In genomic region chr2L:7916368-7916767, dm6 we compare ENCODE assay signal across 5 fruit fly cellular contexts.
A peak's percentile ranks its signal among the peaks of the same experiment; 100 is the strongest.
TF ChIP-seq lines count a peak whose summit lies in the region.

No protein-coding gene starts in this region.

- TF ChIP-seq CTCF in whole organism, embryonic (GFP tag; optimal IDR thresholded peaks at IDR 0.05; lab: Kevin White, UChicago), result no peak

TF ChIP-seq in whole organism, adult, 20 proteins besides CTCF, POLR2A, EP300 and RAD21:
- peak; percentile 41 for TF ChIP-seq CG7101 (tag; optimal IDR thresholded peaks at IDR 0.05; lab: Kevin White, UChicago)
- TF ChIP-seq CG14711 (tag; optimal IDR thresholded peaks at IDR 0.05; lab: Kevin White, UChicago), result no peak

TF ChIP-seq in whole organism, embryonic, 481 proteins besides CTCF, POLR2A, EP300 and RAD21 (continues in another document):
- TF ChIP-seq CrebB (tag; optimal IDR thresholded peaks at IDR 0.05; lab: Kevin White, UChicago) (peak; percentile 17), Hmx (GFP tag; optimal IDR thresholded peaks at IDR 0.05; lab: Kevin White, UChicago) (no peak), CG7928 (GFP tag; optimal IDR thresholded peaks at IDR 0.05; lab: Kevin White, UChicago) (no peak), CG18011 (GFP tag; optimal IDR thresholded peaks at IDR 0.05; lab: Kevin White, UChicago) (peak; percentile 36), exex (tag; optimal IDR thresholded peaks at IDR 0.05; lab: Kevin White, UChicago) (no peak), CG9727 (GFP tag; optimal IDR thresholded peaks at IDR 0.05; lab: Kevin White, UChicago) (no peak), fd96Cb (tag; optimal IDR thresholded peaks at IDR 0.05; lab: Kevin White, UChicago) (peak; percentile 63), CG34422 (GFP tag; IDR thresholded peaks at IDR 0.05; lab: Robert Waterston, UW) (peak; percentile 79; the same call in 2 of the 3 replicates), Ada2b (GFP tag; IDR thresholded peaks at IDR 0.05; lab: Robert Waterston, UW) (peak; percentile 84), cato (GFP tag; optimal IDR thresholded peaks at IDR 0.05; lab: Kevin White, UChicago; ENCODE audit: borderline replicate concordance) (peak; percentile 49), Gug (GFP tag; IDR thresholded peaks at IDR 0.05; lab: Robert Waterston, UW) (peak; percentile 51; the same call in 2 of the 4 replicates), CG6654 (GFP tag; optimal IDR thresholded peaks at IDR 0.05; lab: Kevin White, UChicago) (no peak), CG8765 (GFP tag; IDR thresholded peaks at IDR 0.05; lab: Robert Waterston, UW) (no peak), bowl (GFP tag; IDR thresholded peaks at IDR 0.05; lab: Robert Waterston, UW) (no peak), Pdp1 (GFP tag; optimal IDR thresholded peaks at IDR 0.05; lab: Kevin White, UChicago) (peak in 1 of 2 experiments; percentile 62), CG3065 (GFP tag; optimal IDR thresholded peaks at IDR 0.05; lab: Kevin White, UChicago) (no peak), dimm (GFP tag; IDR thresholded peaks at IDR 0.05; lab: Robert Waterston, UW) (peak; percentile 46), CG15514 (GFP tag; optimal IDR thresholded peaks at IDR 0.05; lab: Kevin White, UChicago) (peak; percentile 2), CG13894 (tag; optimal IDR thresholded peaks at IDR 0.05; lab: Kevin White, UChicago) (no peak), CG6254 (GFP tag; optimal IDR thresholded peaks at IDR 0.05; lab: Kevin White, UChicago) (no peak), z (GFP tag; IDR thresholded peaks at IDR 0.05; lab: Robert Waterston, UW) (peak; percentile 57; the same call in 2 of the 3 replicates), CG10565 (GFP tag; optimal IDR thresholded peaks at IDR 0.05; lab: Kevin White, UChicago) (no peak)

TF ChIP-seq in whole organism, prepupa, 60 proteins besides CTCF, POLR2A, EP300 and RAD21 (continues in another document):
- TF ChIP-seq CG4318 (GFP tag; optimal IDR thresholded peaks at IDR 0.05; lab: Kevin White, UChicago) (peak; percentile 76), esn (GFP tag; optimal IDR thresholded peaks at IDR 0.05; lab: Kevin White, UChicago) (peak; percentile 95), Eip78C (GFP tag; lab: Kevin White, UChicago) (peak; percentile 94), CG6163 (GFP tag; IDR thresholded peaks at IDR 0.05; lab: Robert Waterston, UW) (peak; percentile 93), CG11762 (GFP tag; optimal IDR thresholded peaks at IDR 0.05; lab: Kevin White, UChicago; ENCODE audit: insufficient read depth) (peak; percentile 48), CG10669 (GFP tag; optimal IDR thresholded peaks at IDR 0.05; lab: Kevin White, UChicago) (peak; percentile 67), Sox14 (GFP tag; optimal IDR thresholded peaks at IDR 0.05; lab: Kevin White, UChicago) (peak; percentile 94), dsx (GFP tag; optimal IDR thresholded peaks at IDR 0.05; lab: Kevin White, UChicago; ENCODE audit: poor library complexity, severe bottlenecking) (peak; percentile 67), Sox102F (GFP tag; optimal IDR thresholded peaks at IDR 0.05; lab: Kevin White, UChicago) (peak; percentile 89), CG32006 (GFP tag; optimal IDR thresholded peaks at IDR 0.05; lab: Kevin White, UChicago) (peak; percentile 88), cyc (GFP tag; optimal IDR thresholded peaks at IDR 0.05; lab: Kevin White, UChicago) (peak; percentile 86), CG6854 (GFP tag; optimal IDR thresholded peaks at IDR 0.05; lab: Kevin White, UChicago) (peak; percentile 86), CG6808 (GFP tag; optimal IDR thresholded peaks at IDR 0.05; lab: Kevin White, UChicago) (peak; percentile 70), Blimp-1 (GFP tag; optimal IDR thresholded peaks at IDR 0.05; lab: Kevin White, UChicago) (peak; percentile 53), lz (GFP tag; optimal IDR thresholded peaks at IDR 0.05; lab: Kevin White, UChicago) (peak; percentile 95), OdsH (GFP tag; optimal IDR thresholded peaks at IDR 0.05; lab: Kevin White, UChicago) (peak; percentile 95), eg (GFP tag; IDR thresholded peaks at IDR 0.05; lab: Robert Waterston, UW) (peak; percentile 87), svp (GFP tag; lab: Kevin White, UChicago) (peak; percentile 91), fd59A (GFP tag; optimal IDR thresholded peaks at IDR 0.05; lab: Kevin White, UChicago) (peak; percentile 90), achi (GFP tag; optimal IDR thresholded peaks at IDR 0.05; lab: Kevin White, UChicago) (peak; percentile 95), CG15336 (GFP tag; IDR thresholded peaks at IDR 0.05; lab: Robert Waterston, UW) (peak; percentile 93), Eip75B (GFP tag; optimal IDR thresholded peaks at IDR 0.05; lab: Kevin White, UChicago) (peak; percentile 94), CG3919 (GFP tag; optimal IDR thresholded peaks at IDR 0.05; lab: Kevin White, UChicago) (peak; percentile 78)

TF ChIP-seq in whole organism, pupa, 21 proteins besides CTCF, POLR2A, EP300 and RAD21:
- peak; percentile 94 for TF ChIP-seq CG15710 (tag; optimal IDR thresholded peaks at IDR 0.05; lab: Kevin White, UChicago)
- TF ChIP-seq Snoo (tag; optimal IDR thresholded peaks at IDR 0.05; lab: Kevin White, UChicago), result peak; percentile 96
- TF ChIP-seq Pif1A (GFP tag; optimal IDR thresholded peaks at IDR 0.05; lab: Kevin White, UChicago), result peak; percentile 66
- peak; percentile 62 for TF ChIP-seq CG14655 (GFP tag; optimal IDR thresholded peaks at IDR 0.05; lab: Kevin White, UChicago)
- TF ChIP-seq CG4496 (GFP tag; IDR thresholded peaks at IDR 0.05; lab: Robert Waterston, UW), result peak; percentile 89
- TF ChIP-seq fd96Ca (GFP tag; IDR thresholded peaks at IDR 0.05; lab: Robert Waterston, UW), result peak; percentile 80
- TF ChIP-seq CG8301 (tag; optimal IDR thresholded peaks at IDR 0.05; lab: Kevin White, UChicago), result peak; percentile 40
- peak; percentile 29 for TF ChIP-seq D1 (tag; optimal IDR thresholded peaks at IDR 0.05; lab: Kevin White, UChicago)
- peak; percentile 65 for TF ChIP-seq CG17806 (tag; optimal IDR thresholded peaks at IDR 0.05; lab: Kevin White, UChicago)
- TF ChIP-seq Pif1B (GFP tag; optimal IDR thresholded peaks at IDR 0.05; lab: Kevin White, UChicago), result no peak
- peak; percentile 43 for TF ChIP-seq gl (tag; optimal IDR thresholded peaks at IDR 0.05; lab: Kevin White, UChicago)
- TF ChIP-seq EcR (GFP tag; optimal IDR thresholded peaks at IDR 0.05; lab: Kevin White, UChicago), result peak; percentile 32
- peak; percentile 93 for TF ChIP-seq CG34367 (tag; optimal IDR thresholded peaks at IDR 0.05; lab: Kevin White, UChicago)
- TF ChIP-seq CG12605 (GFP tag; IDR thresholded peaks at IDR 0.05; lab: Robert Waterston, UW), result peak; percentile 73
- TF ChIP-seq CG10348 (GFP tag; IDR thresholded peaks at IDR 0.05; lab: Robert Waterston, UW), result peak; percentile 61; the same call in 1 of the 2 replicates
- peak; percentile 88 for TF ChIP-seq CG13204 (GFP tag; optimal IDR thresholded peaks at IDR 0.05; lab: Kevin White, UChicago)
- TF ChIP-seq CG9948 (tag; optimal IDR thresholded peaks at IDR 0.05; lab: Kevin White, UChicago), result peak; percentile 76
- peak; percentile 79 for TF ChIP-seq Ets98B (GFP tag; IDR thresholded peaks at IDR 0.05; lab: Robert Waterston, UW)
- TF ChIP-seq CG32121 (GFP tag; IDR thresholded peaks at IDR 0.05; lab: Robert Waterston, UW), result peak; percentile 71
- peak; percentile 80 for TF ChIP-seq CG8159 (tag; optimal IDR thresholded peaks at IDR 0.05; lab: Kevin White, UChicago)
- TF ChIP-seq rn (GFP tag; IDR thresholded peaks at IDR 0.05; lab: Robert Waterston, UW), result peak; percentile 75

TF ChIP-seq in whole organism, wandering third instar larva, 38 proteins besides CTCF, POLR2A, EP300 and RAD21 (continues in another document):
- TF ChIP-seq HLH106 (tag; optimal IDR thresholded peaks at IDR 0.05; lab: Kevin White, UChicago) (peak; percentile 81), Vsx2 (GFP tag; optimal IDR thresholded peaks at IDR 0.05; lab: Kevin White, UChicago; ENCODE audit: partially characterized antibody) (no peak), dl (GFP tag; optimal IDR thresholded peaks at IDR 0.05; lab: Kevin White, UChicago; ENCODE audit: insufficient read depth in 1 of 2, partially characterized antibody in 2 of 2) (no peak), h (GFP tag; optimal IDR thresholded peaks at IDR 0.05; lab: Kevin White, UChicago) (peak; percentile 81), sv (GFP tag; optimal IDR thresholded peaks at IDR 0.05; lab: Kevin White, UChicago) (peak; percentile 31), foxo (GFP tag; optimal IDR thresholded peaks at IDR 0.05; lab: Kevin White, UChicago) (peak in 1 of 2 experiments; percentile 95), GATAd (GFP tag; optimal IDR thresholded peaks at IDR 0.05; lab: Kevin White, UChicago) (peak; percentile 54), rgr (GFP tag; optimal IDR thresholded peaks at IDR 0.05; lab: Kevin White, UChicago) (peak; percentile 96), dsf (GFP tag; optimal IDR thresholded peaks at IDR 0.05; lab: Kevin White, UChicago; ENCODE audit: borderline replicate concordance) (peak; percentile 70), Jra (GFP tag; optimal IDR thresholded peaks at IDR 0.05; lab: Kevin White, UChicago) (peak; percentile 87), Dif (GFP tag; optimal IDR thresholded peaks at IDR 0.05; lab: Kevin White, UChicago; ENCODE audit: partially characterized antibody) (no peak), fru (GFP tag; optimal IDR thresholded peaks at IDR 0.05; lab: Kevin White, UChicago) (peak; percentile 94), tai (GFP tag; optimal IDR thresholded peaks at IDR 0.05; lab: Kevin White, UChicago) (peak; percentile 85), jim (GFP tag; optimal IDR thresholded peaks at IDR 0.05; lab: Kevin White, UChicago) (no peak), Mio (GFP tag; optimal IDR thresholded peaks at IDR 0.05; lab: Kevin White, UChicago) (peak; percentile 63), OdsH (GFP tag; optimal IDR thresholded peaks at IDR 0.05; lab: Kevin White, UChicago) (peak; percentile 93), CG9705 (GFP tag; optimal IDR thresholded peaks at IDR 0.05; lab: Kevin White, UChicago) (peak; percentile 55), Rel (GFP tag; optimal IDR thresholded peaks at IDR 0.05; lab: Kevin White, UChicago) (no peak), Rel (tag; optimal IDR thresholded peaks at IDR 0.05; lab: Kevin White, UChicago) (peak; percentile 83), Dfd (GFP tag; optimal IDR thresholded peaks at IDR 0.05; lab: Kevin White, UChicago) (no peak), pan (optimal IDR thresholded peaks at IDR 0.05; lab: Kevin White, UChicago) (no peak), CrebA (GFP tag; optimal IDR thresholded peaks at IDR 0.05; lab: Kevin White, UChicago; ENCODE audit: borderline replicate concordance) (peak; percentile 78), br (GFP tag; optimal IDR thresholded peaks at IDR 0.05; lab: Kevin White, UChicago) (peak; percentile 94), brk (GFP tag; optimal IDR thresholded peaks at IDR 0.05; lab: Kevin White, UChicago) (peak; percentile 86), Sp1 (GFP tag; optimal IDR thresholded peaks at IDR 0.05; lab: Kevin White, UChicago) (peak; percentile 94), lola (GFP tag; optimal IDR thresholded peaks at IDR 0.05; lab: Kevin White, UChicago) (no peak), Hnf4 (GFP tag; optimal IDR thresholded peaks at IDR 0.05; lab: Kevin White, UChicago) (peak; percentile 95), dmrt93B (GFP tag; optimal IDR thresholded peaks at IDR 0.05; lab: Kevin White, UChicago) (peak; percentile 69), ey (GFP tag; optimal IDR thresholded peaks at IDR 0.05; lab: Kevin White, UChicago) (peak; percentile 94)
